Worm (Caenorhabditis elegans) whole organism, L4 larva: Measurements from ENCODE around the gene rin-1.

ENCODE experiments used
- R02D3.7 ChIP-seq: fragments of 150-350 bp; sonication (generic microtip); optimal IDR thresholded peaks from 3 replicates; lab custom pipeline; 2014; ENCODE audit warnings: missing biosample characterization, missing genetic modification characterization
- aha-1 ChIP-seq: fragments of 150-350 bp; peaks from one replicate; lab custom pipeline; 2014; ENCODE audit warnings: missing biosample characterization, missing genetic modification characterization
- ces-1 ChIP-seq: fragments of 150-350 bp; sonication (generic microtip); optimal IDR thresholded peaks from 4 replicates; lab custom pipeline; 2014; ENCODE audit warnings: missing biosample characterization, missing genetic modification reagents, missing genetic modification characterization
- dpl-1 ChIP-seq: fragments of 150-350 bp; optimal IDR thresholded peaks from 2 replicates; lab custom pipeline; 2014; ENCODE audit warnings: missing biosample characterization, missing genetic modification reagents, missing genetic modification characterization
- jun-1 ChIP-seq: fragments of 150-350 bp; optimal IDR thresholded peaks from 2 replicates; lab custom pipeline; 2014; ENCODE audit warnings: missing biosample characterization, missing genetic modification reagents, missing genetic modification characterization
- lin-38 ChIP-seq: fragments of 200-800 bp; sonication (Bioruptor generic); IDR thresholded peaks from 2 replicates; pipeline ENCODE4 v1.3.6; 2022; ENCODE audit warnings: missing genetic modification reagents, missing genetic modification characterization, missing compliant biosample characterization
- mes-2 ChIP-seq: sonication (generic microtip); optimal IDR thresholded peaks from 2 replicates; lab custom pipeline; 2016; ENCODE audit warnings: missing genotype, mild to moderate bottlenecking, missing genetic modification characterization, missing compliant biosample characterization; ENCODE audit not compliant: poor library complexity, severe bottlenecking
- nhr-6 ChIP-seq: fragments of 150-350 bp; optimal IDR thresholded peaks from 2 replicates; lab custom pipeline; 2014; ENCODE audit warnings: missing biosample characterization, missing genetic modification characterization
- snpc-4 ChIP-seq: fragments of 150-350 bp; optimal IDR thresholded peaks from 2 replicates; lab custom pipeline; 2014; ENCODE audit warnings: missing biosample characterization, missing genetic modification characterization

rin-1 gene

DNA sequence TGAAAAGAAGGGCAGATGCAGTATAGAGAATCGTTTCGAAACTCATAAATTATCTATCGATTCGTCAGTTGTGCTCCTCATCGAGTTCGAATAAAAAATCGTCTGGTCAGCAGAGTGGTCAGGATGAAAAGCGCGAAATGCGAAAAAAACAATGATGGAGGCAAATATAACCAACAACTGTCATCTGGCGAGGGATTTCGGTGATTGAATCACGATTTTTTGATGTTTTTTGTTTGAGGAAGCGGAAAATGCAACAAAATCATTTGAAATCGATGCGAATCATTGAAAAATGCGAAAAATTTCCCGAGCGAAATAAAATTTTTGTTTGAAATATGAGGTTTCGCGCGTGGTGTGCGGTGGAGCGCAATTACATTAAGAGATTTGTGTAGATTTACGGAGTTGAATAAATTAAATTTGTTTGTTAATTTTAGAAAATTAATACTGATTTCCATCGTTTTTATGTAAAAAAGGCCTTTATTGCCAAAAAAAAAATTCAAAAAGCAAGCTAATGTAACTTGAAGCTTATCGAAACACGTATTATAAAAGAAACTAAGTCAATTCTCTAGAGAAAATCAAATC is 81.1 kb downstream of the rin-1 start, which contains the start of gene unc-61:
Gene unc-61 (minus strand): TSS at position 51 of the 579 bp plus-strand sequence.
- TF ChIP-seq aha-1 (peak; percentile 89), nhr-6 (tag; lab: Kevin White, UChicago) (peak; percentile 87), ces-1 (GFP tag; lab: Kevin White, UChicago) (peak; percentile 27), snpc-4 (no peak), dpl-1 (GFP tag; lab: Kevin White, UChicago) (peak; percentile 84), jun-1 (no peak), R02D3.7 (tag; lab: Kevin White, UChicago) (peak; percentile 52), lin-38 (peak; percentile 85; the same call in 1 of the 2 replicates), mes-2 (tag; lab: Kevin White, UChicago) (peak; percentile 35)
- TF ChIP-seq, all 104 proteins: peak for 7
